Worm (Caenorhabditis elegans): Measurements from ENCODE around the gene txt-8.

- TF ChIP-seq snpc-4 (tag; optimal IDR thresholded peaks at IDR 0.05): no peak
- TF ChIP-seq madf-9 (GFP tag; conservative IDR thresholded peaks at IDR 0.05): no peak
Measured at ce11 chrV:18461200-18461728, 47.1 kb downstream of the txt-8 start, which contains the start of gene ZK228.3.
